Fruit fly (Drosophila melanogaster) ovary, adult (tissue): Measurements from ENCODE around the gene CG3857.

Source experiments
- CG17801 ChIP-seq: fragments of 200-800 bp; optimal IDR thresholded peaks from 2 replicates; lab custom pipeline; 2019; ENCODE audit warnings: missing biosample characterization, mild to moderate bottlenecking, missing genetic modification characterization, moderate library complexity; ENCODE audit not compliant: partially characterized antibody

CG3857 gene

DNA sequence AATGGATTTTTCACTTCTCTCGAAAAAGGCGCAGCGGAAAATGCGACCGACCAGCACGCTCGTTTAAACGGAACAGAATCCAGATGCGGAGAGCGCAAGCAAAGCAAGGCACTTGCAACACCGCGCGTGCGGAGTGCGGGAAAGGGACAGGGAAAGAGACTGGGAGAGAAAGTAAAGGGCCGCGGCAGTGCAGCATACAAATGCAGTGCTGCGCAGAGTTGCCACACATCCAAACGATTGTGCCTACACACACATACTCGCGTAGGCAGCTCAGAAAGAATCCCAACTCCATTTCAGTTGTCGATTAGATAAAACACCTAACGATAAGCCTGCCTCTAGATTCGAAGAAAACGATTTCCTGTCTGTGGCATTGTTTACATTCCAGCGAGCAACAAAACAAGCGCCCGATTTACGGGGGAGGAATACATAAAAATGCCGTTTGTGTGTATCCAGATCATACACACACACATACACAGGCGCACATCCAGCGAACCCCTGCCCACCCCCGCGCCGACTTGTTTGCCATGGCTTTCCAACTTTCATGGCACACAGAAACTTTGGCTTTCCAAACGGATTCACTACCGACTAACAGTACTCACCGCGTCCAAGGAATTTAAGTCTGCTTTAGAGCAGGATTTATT is 40.3 kb downstream of the CG3857 start:
- no peak for TF ChIP-seq CG17801 (GFP tag; lab: Kevin White, UChicago)

dm6 chrX:1897384-1897783 is 42.5 kb downstream of the CG3857 start:
- TF ChIP-seq CG17801 (GFP tag; lab: Kevin White, UChicago): no peak

DNA sequence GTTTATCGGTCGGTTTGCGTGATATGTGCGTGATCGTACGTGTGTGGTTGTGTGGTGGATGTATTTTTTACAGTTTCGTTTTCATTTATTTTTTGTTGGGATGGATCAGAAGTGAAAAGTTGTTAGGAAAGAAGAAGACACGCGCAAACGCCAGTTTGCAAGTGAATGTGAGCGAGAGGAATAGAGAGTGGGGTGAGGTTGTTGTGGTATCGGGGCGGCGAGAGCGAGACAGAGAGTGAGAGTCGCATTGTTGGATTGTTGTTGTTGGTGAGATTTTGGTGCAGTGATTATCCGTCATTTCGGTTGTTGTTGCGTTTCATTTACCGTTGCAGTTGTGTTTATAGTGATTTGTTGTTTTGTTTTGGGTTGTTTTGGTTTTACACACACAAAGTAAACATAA is 46.3 kb downstream of the CG3857 start:
- TF ChIP-seq CG17801 (GFP tag; lab: Kevin White, UChicago): no peak

DNA sequence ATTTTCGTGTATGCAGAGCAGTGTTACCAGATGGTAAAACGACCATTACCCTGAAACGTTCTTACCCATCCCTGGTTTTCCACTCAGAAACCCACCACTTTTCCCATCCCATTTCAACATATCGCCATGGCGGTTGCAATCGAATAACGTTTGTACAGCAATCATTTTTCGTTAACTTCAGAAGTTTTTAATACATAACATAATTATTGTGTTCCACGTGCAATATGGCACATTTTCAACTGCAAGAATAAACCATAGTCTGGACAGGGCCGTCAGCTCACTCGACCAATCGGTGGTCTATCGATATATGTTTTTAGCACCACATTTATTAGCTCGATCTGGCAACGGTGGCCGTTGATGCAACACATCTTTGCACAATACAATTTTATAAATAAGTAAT is 49.9 kb downstream of the CG3857 start, which contains the start of the genes trr and mRpL16:
TSS of gene trr (minus strand) at position 25 of the 400 bp plus-strand sequence.
TSS of gene mRpL16 (plus strand) at position 331 of the 400 bp plus-strand sequence.
- peak; percentile 83 for TF ChIP-seq CG17801 (GFP tag; lab: Kevin White, UChicago)
